Worm (Caenorhabditis elegans): ENCODE results near the gene mup-2.
A peak's percentile ranks its signal among the peaks of the same experiment; 100 is the strongest.

mup-2 gene

ce11 chrX:6419113-6419512 lies 9.1 kb upstream of the mup-2 start:
- TF ChIP-seq unc-42 (tag; optimal IDR thresholded peaks at IDR 0.05) (peak; percentile 81), K09A11.1 (tag; optimal IDR thresholded peaks at IDR 0.05; ENCODE audit: insufficient read depth) (no peak)

DNA sequence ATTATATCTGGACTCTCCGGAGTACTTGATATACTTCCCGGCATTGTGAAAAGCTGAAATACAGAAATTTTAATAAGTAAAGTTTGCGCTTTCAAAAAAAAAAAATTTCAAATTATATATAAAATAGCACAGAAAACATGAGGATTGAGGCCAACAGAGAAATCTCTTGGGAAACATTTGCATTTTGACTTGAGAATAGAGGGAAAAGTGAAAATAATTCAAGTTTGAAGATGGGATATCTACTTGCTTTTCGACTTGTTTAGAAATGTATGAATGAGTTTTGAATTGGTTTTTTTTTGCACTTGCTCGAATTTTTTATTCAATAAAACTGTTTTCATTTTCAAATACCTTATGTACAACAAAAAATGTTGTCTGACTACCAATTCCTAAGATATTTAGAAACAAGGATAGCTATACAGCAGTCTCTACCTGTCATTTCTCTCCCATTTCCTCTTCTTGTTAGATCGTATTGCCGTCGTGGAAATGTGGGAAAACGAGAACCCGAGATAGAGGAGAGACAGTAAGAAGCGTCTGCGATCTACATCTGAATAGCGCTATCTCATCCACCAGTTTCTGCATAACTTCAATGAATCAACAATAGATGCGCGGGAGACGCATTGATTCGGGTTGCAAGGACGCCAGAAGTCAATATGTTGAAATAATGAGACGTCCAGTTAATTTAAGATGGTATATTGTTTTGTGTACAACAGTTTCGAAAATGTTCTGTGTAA lies 6.5 kb upstream of the mup-2 start, which contains the start of gene T22E5.6:
Gene T22E5.6 (minus strand): TSS at position 51 of the 731 bp plus-strand sequence.
- TF ChIP-seq ceh-14 (tag; optimal IDR thresholded peaks at IDR 0.05) (no peak), pat-9 (tag; optimal IDR thresholded peaks at IDR 0.05) (no peak), fkh-10 (GFP tag; optimal IDR thresholded peaks at IDR 0.05) (no peak), zip-5 (tag; optimal IDR thresholded peaks at IDR 0.05) (no peak), lin-11 (tag; optimal IDR thresholded peaks at IDR 0.05) (no peak), unc-86 (tag; optimal IDR thresholded peaks at IDR 0.05) (no peak), K09A11.1 (tag; optimal IDR thresholded peaks at IDR 0.05; ENCODE audit: insufficient read depth) (no peak), sox-2 (GFP tag; IDR thresholded peaks at IDR 0.05) (no peak), C38D4.7 (GFP tag; optimal IDR thresholded peaks at IDR 0.05) (no peak), unc-55 (GFP tag; optimal IDR thresholded peaks at IDR 0.05) (no peak), Y22D7AL.16 (tag; optimal IDR thresholded peaks at IDR 0.05) (no peak), sdc-2 (tag; optimal IDR thresholded peaks at IDR 0.05) (no peak), lim-6 (tag; optimal IDR thresholded peaks at IDR 0.05) (no peak), hlh-30 (tag; optimal IDR thresholded peaks at IDR 0.05; ENCODE audit: insufficient read depth) (no peak), pag-3 (tag; optimal IDR thresholded peaks at IDR 0.05; ENCODE audit: borderline replicate concordance) (no peak), hlh-8 (tag; optimal IDR thresholded peaks at IDR 0.05) (no peak)

- TF ChIP-seq ceh-6 (GFP tag; optimal IDR thresholded peaks at IDR 0.05): no peak
- TF ChIP-seq Y22D7AL.16 (tag; optimal IDR thresholded peaks at IDR 0.05): no peak
- no peak for TF ChIP-seq hlh-13 (GFP tag; optimal IDR thresholded peaks at IDR 0.05)
- no peak for TF ChIP-seq unc-86 (tag; optimal IDR thresholded peaks at IDR 0.05)
- TF ChIP-seq hlh-30 (tag; optimal IDR thresholded peaks at IDR 0.05; ENCODE audit: insufficient read depth): no peak
- no peak for TF ChIP-seq ttx-3 (tag; optimal IDR thresholded peaks at IDR 0.05)
- TF ChIP-seq ama-1 (optimal IDR thresholded peaks at IDR 0.05): no peak
Observed at ce11 chrX:6413583-6413982, 3.6 kb upstream of the mup-2 start.

ce11 chrX:6412575-6412974 lies 2.5 kb upstream of the mup-2 start, which contains the start of gene T22E5.1:
TSS of gene T22E5.1 (plus strand) at chrX:6412875.
- TF ChIP-seq hlh-8 (tag; optimal IDR thresholded peaks at IDR 0.05): no peak
- no peak for TF ChIP-seq npax-4 (tag; optimal IDR thresholded peaks at IDR 0.05)
- no peak for TF ChIP-seq gmeb-2 (tag; optimal IDR thresholded peaks at IDR 0.05)
- TF ChIP-seq hlh-6 (tag; optimal IDR thresholded peaks at IDR 0.05): no peak
- no peak for TF ChIP-seq unc-3 (GFP tag; conservative IDR thresholded peaks at IDR 0.05)
- TF ChIP-seq unc-3 (tag; optimal IDR thresholded peaks at IDR 0.05): no peak
- no peak for TF ChIP-seq ceh-9 (tag; optimal IDR thresholded peaks at IDR 0.05)
- TF ChIP-seq rnt-1 (tag; optimal IDR thresholded peaks at IDR 0.05): no peak
- no peak for TF ChIP-seq ceh-31 (tag; optimal IDR thresholded peaks at IDR 0.05)
- TF ChIP-seq zip-5 (tag; optimal IDR thresholded peaks at IDR 0.05): no peak
- TF ChIP-seq tbx-2 (tag; optimal IDR thresholded peaks at IDR 0.05): no peak
- no peak for TF ChIP-seq C38D4.7 (GFP tag; optimal IDR thresholded peaks at IDR 0.05)
- no peak for TF ChIP-seq ama-1 (optimal IDR thresholded peaks at IDR 0.05)
- TF ChIP-seq pha-2 (tag; optimal IDR thresholded peaks at IDR 0.05): no peak
- no peak for TF ChIP-seq unc-86 (tag; optimal IDR thresholded peaks at IDR 0.05)
- TF ChIP-seq sox-2 (GFP tag; IDR thresholded peaks at IDR 0.05): no peak
- no peak for TF ChIP-seq ceh-48 (tag; optimal IDR thresholded peaks at IDR 0.05)
- TF ChIP-seq nhr-11 (tag; optimal IDR thresholded peaks at IDR 0.05): no peak
- no peak for TF ChIP-seq ceh-14 (tag; optimal IDR thresholded peaks at IDR 0.05)
- TF ChIP-seq ceh-45 (GFP tag; IDR thresholded peaks at IDR 0.05): no peak
